Fruit fly (Drosophila melanogaster) whole organism, embryonic: ENCODE measurements around the gene CG42232.

Experiments used
- Ada2b ChIP-seq: fragments of 200-800 bp; sonication (Bioruptor generic); IDR thresholded peaks from 2 replicates; pipeline ENCODE4 v1.3.6; 2022; ENCODE audit warnings: missing biosample characterization, missing genetic modification characterization
- Aef1 ChIP-seq: fragments of 200-800 bp; sonication (Bioruptor generic); IDR thresholded peaks from 3 replicates; pipeline ENCODE4 v1.3.6; 2022; ENCODE audit warnings: missing biosample characterization, missing genetic modification characterization
- CG10209 ChIP-seq: fragments of 200-800 bp; sonication (Bioruptor generic); optimal IDR thresholded peaks from 3 replicates; lab custom pipeline; 2017; ENCODE audit warnings: missing biosample characterization, mild to moderate bottlenecking, missing genetic modification characterization, missing genetic modification reagents
- CG10543 ChIP-seq: fragments of 200-800 bp; sonication (Bioruptor generic); optimal IDR thresholded peaks from 3 replicates; lab custom pipeline; 2017; ENCODE audit warnings: missing biosample characterization, mild to moderate bottlenecking, missing genetic modification characterization, moderate library complexity
- CG12942 ChIP-seq: fragments of 200-800 bp; sonication (Bioruptor generic); optimal IDR thresholded peaks from 3 replicates; lab custom pipeline; 2016; ENCODE audit warnings: missing biosample characterization, missing genetic modification characterization
- CG13287 ChIP-seq: fragments of 200-800 bp; sonication (Bioruptor generic); IDR thresholded peaks from 2 replicates; pipeline ENCODE4 v1.3.6; 2022; ENCODE audit warnings: missing biosample characterization, missing genetic modification characterization; ENCODE audit not compliant: partially characterized antibody
- CG13424 ChIP-seq: fragments of 200-800 bp; sonication (Bioruptor generic); optimal IDR thresholded peaks from 2 replicates; lab custom pipeline; 2019; ENCODE audit warnings: missing biosample characterization, mild to moderate bottlenecking, missing genetic modification characterization, moderate library complexity
- CG15479 ChIP-seq: fragments of 200-800 bp; sonication (Bioruptor generic); optimal IDR thresholded peaks from 3 replicates; lab custom pipeline; 2019; ENCODE audit warnings: missing biosample characterization, mild to moderate bottlenecking, missing genetic modification characterization, moderate library complexity
- CG16815 ChIP-seq: fragments of 200-800 bp; sonication (Bioruptor generic); optimal IDR thresholded peaks from 3 replicates; lab custom pipeline; 2017; ENCODE audit warnings: missing biosample characterization, mild to moderate bottlenecking, missing genetic modification characterization
- CG17612 ChIP-seq: fragments of 200-800 bp; sonication (Bioruptor generic); IDR thresholded peaks from 2 replicates; pipeline ENCODE4 v1.3.6; 2022; ENCODE audit warnings: missing biosample characterization, missing genetic modification characterization
- CG2875 ChIP-seq: fragments of 200-800 bp; sonication (Bioruptor generic); optimal IDR thresholded peaks from 2 replicates; lab custom pipeline; 2017; ENCODE audit warnings: missing biosample characterization, mild to moderate bottlenecking, missing genetic modification characterization, missing genetic modification reagents
- CG30020 ChIP-seq: fragments of 200-800 bp; optimal IDR thresholded peaks from 2 replicates; lab custom pipeline; 2019; ENCODE audit warnings: missing biosample characterization, mild to moderate bottlenecking, missing genetic modification characterization, moderate library complexity
- CG31388 ChIP-seq: fragments of 200-800 bp; sonication (Bioruptor generic); optimal IDR thresholded peaks from 2 replicates; lab custom pipeline; 2016; ENCODE audit warnings: missing biosample characterization, missing genetic modification characterization
- CG3281 ChIP-seq: fragments of 200-800 bp; sonication (Bioruptor generic); optimal IDR thresholded peaks from 3 replicates; lab custom pipeline; 2017; ENCODE audit warnings: missing biosample characterization, mild to moderate bottlenecking, missing genetic modification characterization
- CG3838 ChIP-seq: fragments of 200-800 bp; sonication (Bioruptor generic); optimal IDR thresholded peaks from 3 replicates; lab custom pipeline; 2016; ENCODE audit warnings: missing biosample characterization, missing genetic modification characterization
- CG9727 ChIP-seq: fragments of 200-800 bp; sonication (Bioruptor generic); optimal IDR thresholded peaks from 3 replicates; lab custom pipeline; 2017; ENCODE audit warnings: missing biosample characterization, mild to moderate bottlenecking, missing genetic modification characterization
- CHES-1-like ChIP-seq: fragments of 200-800 bp; sonication (Bioruptor generic); optimal IDR thresholded peaks from 2 replicates; lab custom pipeline; 2016; ENCODE audit warnings: missing biosample characterization, missing genetic modification characterization
- Dbx ChIP-seq: fragments of 200-800 bp; sonication (Bioruptor generic); IDR thresholded peaks from 3 replicates; pipeline ENCODE4 v1.3.6; 2022; ENCODE audit warnings: missing biosample characterization, missing genetic modification characterization
- E2f1 ChIP-seq: fragments of 200-800 bp; sonication (Bioruptor generic); IDR thresholded peaks from 2 replicates; pipeline ENCODE4 v1.3.6; 2022; ENCODE audit warnings: missing biosample characterization, missing genetic modification characterization
- Fer2 ChIP-seq: fragments of 200-800 bp; sonication (Bioruptor generic); optimal IDR thresholded peaks from 2 replicates; lab custom pipeline; 2018; ENCODE audit warnings: missing biosample characterization, mild to moderate bottlenecking, missing genetic modification characterization, moderate library complexity
- H2.0 ChIP-seq: fragments of 200-800 bp; sonication (Bioruptor generic); IDR thresholded peaks from 2 replicates; pipeline ENCODE4 v1.3.6; 2022; ENCODE audit warnings: missing biosample characterization, missing genetic modification characterization
- HLH54F ChIP-seq: fragments of 200-800 bp; sonication (Bioruptor generic); optimal IDR thresholded peaks from 3 replicates; lab custom pipeline; 2016; ENCODE audit warnings: missing biosample characterization, missing genetic modification characterization
- Hr78 ChIP-seq, 2 experiments: fragments of 200-800 bp in 1 of 2; fragments of >200 bp in 1 of 2; sonication (Bioruptor generic) in 1 of 2; optimal IDR thresholded peaks; 2 replicates each; lab custom pipeline; 2017 to 2019; ENCODE audit warnings: missing biosample characterization in 2 of 2, missing genetic modification characterization in 2 of 2, mild to moderate bottlenecking in 1 of 2, moderate library complexity in 1 of 2
- Hsf ChIP-seq: fragments of 200-800 bp; sonication (Bioruptor generic); optimal IDR thresholded peaks from 3 replicates; lab custom pipeline; 2016; ENCODE audit warnings: missing biosample characterization, missing genetic modification characterization
- Lpt ChIP-seq: fragments of >200 bp; optimal IDR thresholded peaks from 2 replicates; lab custom pipeline; 2018; ENCODE audit warnings: missing biosample characterization, missing genetic modification characterization
- Mad ChIP-seq: fragments of 200-800 bp; sonication (Bioruptor generic); optimal IDR thresholded peaks from 2 replicates; lab custom pipeline; 2016; ENCODE audit warnings: missing biosample characterization, missing genetic modification characterization
- Meics ChIP-seq: fragments of 200-800 bp; sonication (Bioruptor generic); optimal IDR thresholded peaks from 2 replicates; lab custom pipeline; 2017; ENCODE audit warnings: missing biosample characterization, mild to moderate bottlenecking, missing genetic modification characterization
- NC2α ChIP-seq: fragments of 200-800 bp; sonication (Bioruptor generic); optimal IDR thresholded peaks from 2 replicates; lab custom pipeline; 2016; ENCODE audit warnings: missing biosample characterization, missing genetic modification characterization
- NK7.1 ChIP-seq: fragments of 200-800 bp; sonication (Bioruptor generic); optimal IDR thresholded peaks from 3 replicates; lab custom pipeline; 2016; ENCODE audit warnings: missing biosample characterization, missing genetic modification characterization
- Neu2 ChIP-seq: fragments of 200-800 bp; sonication (Bioruptor generic); optimal IDR thresholded peaks from 3 replicates; lab custom pipeline; 2016; ENCODE audit warnings: missing biosample characterization, missing genetic modification characterization, borderline replicate concordance
- Pdp1 ChIP-seq, 2 experiments: fragments of 200-800 bp; sonication (Bioruptor generic); optimal IDR thresholded peaks; 3 replicates each; lab custom pipeline; 2016; ENCODE audit warnings: missing biosample characterization in 2 of 2, missing genetic modification characterization in 2 of 2, mild to moderate bottlenecking in 1 of 2, moderate library complexity in 1 of 2
- Rx ChIP-seq: fragments of 200-800 bp; sonication (Bioruptor generic); IDR thresholded peaks from 2 replicates; pipeline ENCODE4 v1.3.6; 2022; ENCODE audit warnings: missing biosample characterization, missing genetic modification characterization
- Spps ChIP-seq: fragments of 200-800 bp; sonication (Bioruptor generic); optimal IDR thresholded peaks from 2 replicates; lab custom pipeline; 2018; ENCODE audit warnings: missing biosample characterization, mild to moderate bottlenecking, missing genetic modification characterization
- amos ChIP-seq: fragments of 200-800 bp; sonication (Bioruptor generic); IDR thresholded peaks from 2 replicates; pipeline ENCODE4 v1.3.6; 2022; ENCODE audit warnings: missing biosample characterization, missing genetic modification characterization; ENCODE audit not compliant: partially characterized antibody
- ato ChIP-seq: fragments of 200-800 bp; sonication (Bioruptor generic); IDR thresholded peaks from 2 replicates; pipeline ENCODE4 v1.3.6; 2022; ENCODE audit warnings: missing biosample characterization, missing genetic modification characterization; ENCODE audit not compliant: partially characterized antibody
- bowl ChIP-seq: fragments of 200-800 bp; sonication (Bioruptor generic); IDR thresholded peaks from 2 replicates; pipeline ENCODE4 v1.3.6; 2022; ENCODE audit warnings: missing biosample characterization, missing genetic modification characterization
- corto ChIP-seq: fragments of 200-800 bp; sonication (Bioruptor generic); optimal IDR thresholded peaks from 2 replicates; lab custom pipeline; 2016; ENCODE audit warnings: missing biosample characterization, mild to moderate bottlenecking, missing genetic modification characterization, moderate library complexity
- dpn ChIP-seq, 2 experiments: fragments of 200-800 bp; sonication (Bioruptor generic); optimal IDR thresholded peaks; 3 replicates each; lab custom pipeline; 2016; ENCODE audit warnings: missing biosample characterization in 2 of 2, missing genetic modification characterization in 2 of 2
- exex ChIP-seq: fragments of 200-800 bp; sonication (Bioruptor generic); optimal IDR thresholded peaks from 4 replicates; lab custom pipeline; 2018; ENCODE audit warnings: missing biosample characterization, mild to moderate bottlenecking, missing genetic modification characterization, moderate library complexity
- gce ChIP-seq: fragments of 200-800 bp; sonication (Bioruptor generic); IDR thresholded peaks from 3 replicates; pipeline ENCODE4 v1.3.6; 2022; ENCODE audit warnings: missing biosample characterization, missing genetic modification characterization
- gsb-n ChIP-seq: fragments of 200-800 bp; sonication (Bioruptor generic); optimal IDR thresholded peaks from 3 replicates; lab custom pipeline; 2018; ENCODE audit warnings: missing biosample characterization, mild to moderate bottlenecking, missing genetic modification characterization
- nerfin-1 ChIP-seq: fragments of 200-800 bp; sonication (Bioruptor generic); optimal IDR thresholded peaks from 3 replicates; lab custom pipeline; 2019; ENCODE audit warnings: missing biosample characterization, mild to moderate bottlenecking, missing genetic modification characterization, moderate library complexity
- otp ChIP-seq: fragments of 200-800 bp; sonication (Bioruptor generic); IDR thresholded peaks from 3 replicates; pipeline ENCODE4, ENCODE4 v1.3.6; 2022; ENCODE audit warnings: missing biosample characterization, missing genetic modification characterization
- pnt ChIP-seq: fragments of 200-800 bp; sonication (Bioruptor generic); optimal IDR thresholded peaks from 3 replicates; lab custom pipeline; 2016; ENCODE audit warnings: missing biosample characterization, missing genetic modification characterization
- salm ChIP-seq: fragments of 200-800 bp; sonication (Bioruptor generic); optimal IDR thresholded peaks from 2 replicates; lab custom pipeline; 2018; ENCODE audit warnings: missing biosample characterization, mild to moderate bottlenecking, missing genetic modification characterization
- schlank ChIP-seq: fragments of 200-800 bp; sonication (Bioruptor generic); optimal IDR thresholded peaks from 2 replicates; lab custom pipeline; 2018; ENCODE audit warnings: missing biosample characterization, mild to moderate bottlenecking, missing genetic modification characterization
- sd ChIP-seq: fragments of 200-800 bp; sonication (Bioruptor generic); optimal IDR thresholded peaks from 3 replicates; lab custom pipeline; 2018; ENCODE audit warnings: missing biosample characterization, mild to moderate bottlenecking, missing genetic modification characterization, moderate library complexity
- tio ChIP-seq: fragments of 200-800 bp; sonication (Bioruptor generic); optimal IDR thresholded peaks from 2 replicates; lab custom pipeline; 2017; ENCODE audit warnings: missing biosample characterization, missing genetic modification characterization, inconsistent platforms
- wdn ChIP-seq: fragments of 200-800 bp; sonication (Bioruptor generic); IDR thresholded peaks from 2 replicates; pipeline ENCODE4 v1.3.6; 2022; ENCODE audit warnings: missing biosample characterization, missing genetic modification characterization
- wor ChIP-seq: fragments of 200-800 bp; sonication (Bioruptor generic); IDR thresholded peaks from 2 replicates; pipeline ENCODE4 v1.3.6; 2022; ENCODE audit warnings: missing biosample characterization, missing genetic modification characterization

CG42232 gene

DNA sequence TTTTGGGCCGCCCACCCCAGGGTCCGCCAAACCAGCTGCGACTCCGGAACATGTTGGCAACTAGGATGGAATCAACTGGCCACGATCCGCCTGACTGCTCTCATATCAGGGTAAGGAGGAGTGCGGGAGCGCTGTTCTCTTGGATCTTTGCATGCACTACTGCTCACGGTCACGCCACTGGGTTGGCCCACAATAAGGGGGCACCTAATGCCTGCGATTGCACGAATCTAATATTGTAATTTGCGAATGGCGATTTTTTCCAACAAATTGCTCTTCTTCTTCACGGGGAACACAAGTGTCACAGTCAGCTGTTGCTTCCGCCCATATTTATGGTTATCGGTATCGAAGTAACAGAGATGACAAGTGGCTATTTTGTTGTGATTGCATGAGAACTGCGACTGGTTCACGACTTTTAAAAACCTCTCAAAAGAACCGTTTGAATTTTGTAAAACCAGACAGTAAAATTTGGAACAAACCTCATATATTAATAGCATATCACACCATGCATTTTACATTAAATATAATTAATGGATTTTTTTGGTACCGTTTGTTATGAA, 28.0 kb downstream of the CG42232 start, which contains the start of gene ema (continued):
- no peak for TF ChIP-seq wor
- TF ChIP-seq HLH54F (GFP tag; lab: Kevin White, UChicago): no peak
- TF ChIP-seq CG3838 (GFP tag; lab: Kevin White, UChicago): no peak
- no peak for TF ChIP-seq Aef1 (GFP tag; lab: Robert Waterston, UW)
- TF ChIP-seq E2f1 (GFP tag; lab: Robert Waterston, UW): no peak
- no peak for TF ChIP-seq NC2α (GFP tag; lab: Kevin White, UChicago)
- peak; percentile 47; the same call in 1 of the 2 replicates for TF ChIP-seq amos
- no peak for TF ChIP-seq CG31388 (GFP tag; lab: Kevin White, UChicago)
- TF ChIP-seq gce (GFP tag; lab: Robert Waterston, UW): no peak
- no peak for TF ChIP-seq bowl (GFP tag; lab: Robert Waterston, UW)
- peak; percentile 13; the same call in 1 of the 2 replicates for TF ChIP-seq Ada2b
- TF ChIP-seq otp: no peak
- no peak for TF ChIP-seq CG17612 (GFP tag; lab: Robert Waterston, UW)
- TF ChIP-seq CG9727 (GFP tag; lab: Kevin White, UChicago): no peak
- no peak for TF ChIP-seq exex (tag; lab: Kevin White, UChicago)
- no peak for TF ChIP-seq Lpt
- peak; percentile 65 for TF ChIP-seq CG13287 (GFP tag; lab: Robert Waterston, UW)
- no peak for TF ChIP-seq CG15479
- peak; percentile 28 for TF ChIP-seq CG3281 (GFP tag; lab: Kevin White, UChicago)
- TF ChIP-seq CG12942 (GFP tag; lab: Kevin White, UChicago): peak; percentile 3
- TF ChIP-seq Fer2 (tag; lab: Kevin White, UChicago): no peak
- no peak for TF ChIP-seq Mad (GFP tag; lab: Kevin White, UChicago)
- peak; percentile 4 for TF ChIP-seq nerfin-1
- no peak for TF ChIP-seq CG2875 (GFP tag; lab: Kevin White, UChicago)
- TF ChIP-seq ato: no peak
- TF ChIP-seq Rx (GFP tag; lab: Robert Waterston, UW): no peak
- TF ChIP-seq NK7.1 (GFP tag; lab: Kevin White, UChicago): no peak
- peak; percentile 23 for TF ChIP-seq CHES-1-like (GFP tag; lab: Kevin White, UChicago)
- no peak for TF ChIP-seq corto (GFP tag; lab: Kevin White, UChicago)
- TF ChIP-seq Hsf (GFP tag; lab: Kevin White, UChicago): peak; percentile 39
- TF ChIP-seq Dbx: 0 out of 3 replicates have a peak, but pooled peaks have one; percentile 38
- TF ChIP-seq gsb-n (tag; lab: Kevin White, UChicago): no peak
- TF ChIP-seq Pdp1 (GFP tag; optimal IDR thresholded peaks at IDR 0.05; lab: Kevin White, UChicago): peak in 1 of 2 experiments; percentile 50
- TF ChIP-seq wdn (GFP tag; lab: Robert Waterston, UW): no peak
- peak; percentile 10 for TF ChIP-seq Meics
- TF ChIP-seq CG10209 (GFP tag; lab: Kevin White, UChicago): no peak
- TF ChIP-seq CG13424: peak; percentile 34
- TF ChIP-seq dpn (GFP tag; optimal IDR thresholded peaks at IDR 0.05; lab: Kevin White, UChicago): peak; percentile 24
- TF ChIP-seq tio (GFP tag; lab: Kevin White, UChicago): no peak
- TF ChIP-seq Spps: no peak
- TF ChIP-seq CG10543 (GFP tag; lab: Kevin White, UChicago): no peak
- TF ChIP-seq Neu2 (GFP tag; lab: Kevin White, UChicago): no peak
- no peak for TF ChIP-seq CG16815 (GFP tag; lab: Kevin White, UChicago)
- no peak for TF ChIP-seq salm (tag; lab: Kevin White, UChicago)
- TF ChIP-seq pnt (GFP tag; lab: Kevin White, UChicago): no peak
- no peak for TF ChIP-seq schlank (tag; lab: Kevin White, UChicago)
- TF ChIP-seq H2.0 (GFP tag; lab: Robert Waterston, UW): no peak
- TF ChIP-seq sd (tag; lab: Kevin White, UChicago): no peak
- TF ChIP-seq Hr78 (GFP tag; optimal IDR thresholded peaks at IDR 0.05; lab: Kevin White, UChicago): no peak
- TF ChIP-seq CG30020 (tag; lab: Kevin White, UChicago): peak; percentile 15
